Worm (Caenorhabditis elegans) whole organism, midembryonic: ENCODE data around the gene F42A6.5.
"Not testable (repeated sequence)": the region's sequence is repeated elsewhere in the genome, so short reads cannot be mapped to it uniquely, and the experiment has no call there.

Source experiments
- T22C8.4 ChIP-seq: fragments of 200-800 bp; sonication (Bioruptor generic); IDR thresholded peaks from 2 replicates; pipeline ENCODE4 v1.3.6; 2022; ENCODE audit warnings: missing genetic modification characterization, missing compliant biosample characterization
- cog-1 ChIP-seq: sonication (generic microtip); optimal IDR thresholded peaks from 2 replicates; lab custom pipeline; 2016; ENCODE audit warnings: missing genetic modification characterization, missing compliant biosample characterization
- flt-1 ChIP-seq: fragments of 200-800 bp; sonication (Bioruptor generic); IDR thresholded peaks from 2 replicates; pipeline ENCODE4 v1.3.6; 2022; ENCODE audit warnings: missing genetic modification characterization, missing compliant biosample characterization
- klf-2 ChIP-seq: fragments of 200-800 bp; sonication (Bioruptor generic); conservative IDR thresholded peaks from 2 replicates; pipeline ENCODE4 v1.3.6; 2022; ENCODE audit warnings: missing genetic modification reagents, missing genetic modification characterization, missing compliant biosample characterization
- med-1 ChIP-seq: sonication (generic microtip); optimal IDR thresholded peaks from 2 replicates; lab custom pipeline; 2017; ENCODE audit warnings: missing genetic modification characterization, mild to moderate bottlenecking, missing compliant biosample characterization, antibody characterized with exemption, missing genetic modification reagents; ENCODE audit not compliant: insufficient read depth
- ref-1 ChIP-seq: fragments of 200-800 bp; sonication (Bioruptor generic); conservative IDR thresholded peaks from 2 replicates; pipeline ENCODE4 v1.3.6; 2022; ENCODE audit warnings: missing genetic modification reagents, missing genetic modification characterization, missing compliant biosample characterization
- tab-1 ChIP-seq: fragments of 200-800 bp; sonication (Bioruptor generic); IDR thresholded peaks from 2 replicates; pipeline ENCODE4 v1.3.6; 2022; ENCODE audit warnings: missing genetic modification characterization, missing compliant biosample characterization
- ztf-23 ChIP-seq: fragments of 200-800 bp; sonication (Bioruptor generic); IDR thresholded peaks from 2 replicates; pipeline ENCODE4 v1.3.6; 2022; ENCODE audit warnings: missing genetic modification reagents, missing genetic modification characterization, missing compliant biosample characterization
- ztf-29 ChIP-seq: fragments of 200-800 bp; sonication (Bioruptor generic); IDR thresholded peaks from 2 replicates; pipeline ENCODE4 v1.3.6; 2022; ENCODE audit warnings: missing genetic modification reagents, missing genetic modification characterization, missing compliant biosample characterization

Gene F42A6.5

ce11 chrIV:3331758-3332157 is at the start of gene F42A6.5:
Gene F42A6.5 (minus strand): TSS chrIV:3331858.
- TF ChIP-seq T22C8.4; ztf-29 (GFP tag; lab: Robert Waterston, UW); med-1 (GFP tag; lab: Kevin White, UChicago): not testable (repeated sequence)

DNA sequence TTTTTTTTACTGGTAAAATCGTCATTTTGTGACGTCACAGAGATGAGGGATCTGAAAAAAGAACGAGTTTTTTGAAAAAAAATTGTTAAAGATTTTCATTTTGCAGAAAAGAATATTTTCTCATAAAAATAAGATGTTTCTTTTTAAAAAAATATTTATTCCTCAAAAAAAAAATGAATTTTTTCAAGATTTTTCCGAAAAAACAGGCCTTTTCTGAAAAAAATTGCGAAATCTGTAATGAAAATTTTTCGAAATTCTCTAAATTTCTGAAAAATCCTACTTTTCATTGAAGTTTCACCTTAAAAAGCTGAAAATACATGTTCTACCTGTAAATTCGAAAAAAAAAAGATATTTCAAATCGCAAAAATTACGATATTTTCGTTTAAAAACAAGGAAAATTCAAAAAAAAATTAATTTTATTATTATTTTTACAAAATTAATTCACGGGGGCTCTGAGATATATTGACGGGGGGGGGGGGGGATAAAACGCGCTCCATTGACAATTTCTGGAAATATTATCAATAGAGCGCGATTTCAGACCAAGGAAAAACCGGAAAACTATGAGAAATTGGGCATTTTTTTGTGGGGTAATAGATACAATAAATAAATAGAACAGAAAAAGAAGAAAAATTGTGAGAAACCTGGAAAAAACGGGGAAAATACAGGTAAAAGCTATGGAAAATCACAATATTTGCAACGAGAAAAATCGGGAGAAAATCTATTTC is 46.6 kb upstream of the F42A6.5 start, which contains the start of gene otub-4:
Gene otub-4, minus strand, starts transcription at position 51 of the 725 bp plus-strand sequence.
- TF ChIP-seq cog-1 (tag; lab: Kevin White, UChicago) (no peak), ref-1 (GFP tag; lab: Robert Waterston, UW) (no peak), ztf-29 (GFP tag; lab: Robert Waterston, UW) (no peak), T22C8.4 (no peak), ztf-23 (GFP tag; lab: Robert Waterston, UW) (no peak), klf-2 (no peak), med-1 (GFP tag; lab: Kevin White, UChicago) (no peak)

ce11 chrIV:3373370-3373769 is 41.7 kb upstream of the F42A6.5 start:
- no peak for TF ChIP-seq flt-1 (GFP tag; lab: Robert Waterston, UW)
- no peak for TF ChIP-seq ztf-29 (GFP tag; lab: Robert Waterston, UW)
- TF ChIP-seq ref-1 (GFP tag; lab: Robert Waterston, UW): no peak
- no peak for TF ChIP-seq tab-1
- no peak for TF ChIP-seq T22C8.4
- TF ChIP-seq cog-1 (tag; lab: Kevin White, UChicago): no peak
- TF ChIP-seq klf-2: no peak
- TF ChIP-seq med-1 (GFP tag; lab: Kevin White, UChicago): no peak

- no peak for TF ChIP-seq T22C8.4
- no peak for TF ChIP-seq tab-1
- no peak for TF ChIP-seq flt-1 (GFP tag; lab: Robert Waterston, UW)
Observed at ce11 chrIV:3368638-3369247, 37.1 kb upstream of the F42A6.5 start, which contains the start of gene vha-19. Gene vha-19 (plus strand): TSS chrIV:3369197.

- TF ChIP-seq klf-2: no peak
- TF ChIP-seq tab-1: no peak
- no peak for TF ChIP-seq flt-1 (GFP tag; lab: Robert Waterston, UW)
- TF ChIP-seq ztf-23 (GFP tag; lab: Robert Waterston, UW): no peak
- no peak for TF ChIP-seq ref-1 (GFP tag; lab: Robert Waterston, UW)
- no peak for TF ChIP-seq T22C8.4
- no peak for TF ChIP-seq cog-1 (tag; lab: Kevin White, UChicago)
- no peak for TF ChIP-seq ztf-29 (GFP tag; lab: Robert Waterston, UW)
- no peak for TF ChIP-seq med-1 (GFP tag; lab: Kevin White, UChicago)
Observed at ce11 chrIV:3363784-3364183, 32.1 kb upstream of the F42A6.5 start.

DNA sequence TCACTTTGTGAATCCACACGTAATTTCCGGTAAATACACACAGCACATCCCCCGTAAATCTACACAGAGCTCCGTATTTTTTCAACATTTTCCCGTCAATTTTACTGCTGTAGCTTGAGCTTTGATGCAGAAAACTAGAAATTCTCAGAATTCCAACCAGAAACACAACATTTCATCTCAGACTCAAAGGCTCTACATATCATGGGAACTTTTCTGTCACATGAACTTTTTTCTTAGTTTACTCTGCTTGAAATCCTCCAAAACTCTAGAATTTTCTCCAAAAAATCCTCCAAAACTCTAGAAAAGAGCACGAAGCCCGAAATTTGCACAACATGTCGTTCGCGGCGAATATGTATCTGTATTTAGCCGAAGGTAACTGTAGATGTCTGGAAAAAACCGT is 31.6 kb upstream of the F42A6.5 start, which contains the start of gene Y55H10A.2:
Gene Y55H10A.2, plus strand, starts transcription at position 301 of the 400 bp plus-strand sequence.
- TF ChIP-seq cog-1 (tag; lab: Kevin White, UChicago): no peak
- no peak for TF ChIP-seq klf-2
- no peak for TF ChIP-seq T22C8.4

DNA sequence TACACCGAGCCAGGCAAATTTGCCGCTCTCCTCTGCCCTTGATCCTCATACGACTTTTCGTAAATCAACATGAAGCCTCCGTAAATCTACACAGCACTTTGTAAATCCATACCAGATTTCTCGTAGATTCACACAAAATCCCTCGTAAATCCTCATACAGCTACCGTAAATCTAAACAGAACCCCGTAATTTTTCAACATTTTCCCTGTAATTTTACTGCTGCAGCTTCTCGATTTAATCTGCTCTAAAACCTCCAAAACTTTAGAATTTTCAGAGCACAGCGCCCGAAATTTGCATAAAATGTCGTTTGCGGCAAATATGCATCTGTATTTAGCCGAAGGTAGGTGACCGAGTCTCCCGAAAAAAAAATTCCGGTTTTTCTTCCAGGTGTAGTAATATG is 23.1 kb upstream of the F42A6.5 start, which contains the start of gene F42A6.1:
Gene F42A6.1, plus strand, starts transcription at position 301 of the 400 bp plus-strand sequence.
- no peak for TF ChIP-seq ref-1 (GFP tag; lab: Robert Waterston, UW)
- TF ChIP-seq med-1 (GFP tag; lab: Kevin White, UChicago): no peak
- TF ChIP-seq ztf-23 (GFP tag; lab: Robert Waterston, UW): no peak
- TF ChIP-seq T22C8.4: no peak
- no peak for TF ChIP-seq flt-1 (GFP tag; lab: Robert Waterston, UW)
- no peak for TF ChIP-seq ztf-29 (GFP tag; lab: Robert Waterston, UW)
- TF ChIP-seq tab-1: no peak
- no peak for TF ChIP-seq klf-2
- TF ChIP-seq cog-1 (tag; lab: Kevin White, UChicago): no peak

DNA sequence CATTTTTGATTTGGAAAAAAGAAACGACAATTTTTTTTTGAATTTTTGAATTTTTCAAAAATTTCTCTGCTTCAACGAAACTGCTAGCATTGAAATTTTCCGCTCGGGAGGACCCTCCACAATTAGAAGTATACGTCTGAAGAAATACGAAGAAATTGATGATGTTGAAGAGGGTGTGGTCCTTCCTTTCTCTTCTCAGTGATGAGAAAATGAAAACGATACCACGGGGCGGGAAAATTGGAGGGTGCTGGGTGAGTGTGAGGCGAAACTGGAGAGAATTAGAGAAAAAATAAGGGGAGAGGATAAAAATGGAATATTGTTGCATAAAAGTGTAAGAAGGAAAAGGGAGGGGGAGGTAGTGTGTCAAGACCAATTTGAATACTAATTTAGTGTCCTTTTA is 20.4 kb upstream of the F42A6.5 start:
- TF ChIP-seq tab-1 (no peak), flt-1 (GFP tag; lab: Robert Waterston, UW) (no peak), klf-2 (no peak), cog-1 (tag; lab: Kevin White, UChicago) (no peak), ztf-23 (GFP tag; lab: Robert Waterston, UW) (no peak), ztf-29 (GFP tag; lab: Robert Waterston, UW) (no peak), ref-1 (GFP tag; lab: Robert Waterston, UW) (no peak), med-1 (GFP tag; lab: Kevin White, UChicago) (no peak), T22C8.4 (no peak)

DNA sequence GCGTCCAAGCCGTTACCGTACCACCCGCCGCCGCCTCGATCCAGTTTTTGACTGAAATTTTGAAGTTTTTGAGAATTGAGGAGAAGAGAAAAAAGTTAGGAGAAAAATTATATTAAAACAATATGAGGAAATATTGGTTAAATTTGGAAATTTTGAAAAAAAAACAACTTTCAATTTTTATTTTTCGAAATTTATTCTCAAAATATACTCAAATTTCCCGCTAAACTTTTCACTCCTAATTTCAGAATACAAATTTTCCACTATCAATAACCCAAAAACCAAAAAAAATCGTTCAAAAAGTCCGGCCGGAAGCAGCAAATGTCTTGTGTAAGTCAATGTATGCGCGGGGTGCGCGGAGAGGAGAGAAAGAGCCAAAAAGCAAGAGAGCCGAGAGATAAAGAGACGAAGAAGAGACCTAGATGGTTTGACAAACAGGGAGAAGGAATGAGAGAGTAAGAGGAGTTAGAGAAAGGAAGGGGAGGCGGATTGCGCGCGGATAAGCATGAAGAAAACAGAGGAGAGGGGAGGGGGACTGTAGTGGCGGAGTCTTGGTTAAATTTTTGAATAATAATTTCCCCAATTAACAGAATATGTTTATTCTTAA is 18.4 kb upstream of the F42A6.5 start, which contains the start of gene elks-1:
Gene elks-1, minus strand, starts transcription at position 51 of the 604 bp plus-strand sequence.
- TF ChIP-seq ztf-29 (GFP tag; lab: Robert Waterston, UW): no peak
- TF ChIP-seq cog-1 (tag; lab: Kevin White, UChicago): no peak
- TF ChIP-seq klf-2: no peak
- no peak for TF ChIP-seq ref-1 (GFP tag; lab: Robert Waterston, UW)
- TF ChIP-seq med-1 (GFP tag; lab: Kevin White, UChicago): no peak
- TF ChIP-seq T22C8.4: no peak
- TF ChIP-seq flt-1 (GFP tag; lab: Robert Waterston, UW): no peak
- TF ChIP-seq ztf-23 (GFP tag; lab: Robert Waterston, UW): no peak
- TF ChIP-seq tab-1: no peak
